Fruit fly (Drosophila melanogaster) Kc167 (cell line): Measurements from ENCODE around the gene rg.

Experiments
- Myc ChIP-seq: fragments of >200 bp; optimal IDR thresholded peaks from 2 replicates; lab custom pipeline; 2017; ENCODE audit warnings: missing external identifiers
- Sin3A ChIP-seq: fragments of >200 bp; optimal IDR thresholded peaks from 2 replicates; lab custom pipeline; 2018; ENCODE audit warnings: missing external identifiers
- h ChIP-seq: fragments of >200 bp; optimal IDR thresholded peaks from 3 replicates; lab custom pipeline; 2018; ENCODE audit warnings: missing external identifiers
- insv ChIP-seq: fragments of >200 bp; optimal IDR thresholded peaks from 3 replicates; lab custom pipeline; 2018; ENCODE audit warnings: missing external identifiers
- psq ChIP-seq: fragments of >200 bp; optimal IDR thresholded peaks from 2 replicates; lab custom pipeline; 2017; ENCODE audit warnings: missing external identifiers
- ttk ChIP-seq: sonication (Bioruptor generic); optimal IDR thresholded peaks from 2 replicates; lab custom pipeline; 2017; ENCODE audit warnings: missing external identifiers

rg gene

DNA sequence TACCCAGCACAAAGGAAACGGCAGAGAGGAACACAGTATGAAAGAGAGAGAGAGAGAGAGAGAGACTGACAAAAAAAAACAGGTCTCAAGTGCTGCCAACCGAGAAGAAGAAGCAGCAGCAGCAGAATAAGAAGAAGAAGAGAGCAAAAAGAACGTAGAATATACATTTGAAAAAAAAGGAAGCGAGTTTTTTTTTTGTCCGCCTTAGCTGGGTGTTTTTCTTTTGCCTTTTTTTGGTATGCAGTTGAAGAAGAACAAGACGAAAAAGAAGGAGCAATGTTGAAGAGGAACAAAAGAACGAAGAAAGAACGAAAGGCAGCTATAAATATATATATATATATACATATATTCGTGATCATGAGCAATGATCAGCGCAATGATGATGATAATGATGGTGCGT, 32.6 kb upstream of the rg start:
- no peak for TF ChIP-seq h (lab: Kevin White, UChicago)
- TF ChIP-seq psq (lab: Kevin White, UChicago), result no peak
- no peak for TF ChIP-seq Myc (lab: Kevin White, UChicago)
- no peak for TF ChIP-seq insv (lab: Kevin White, UChicago)
- TF ChIP-seq Sin3A (lab: Kevin White, UChicago), result no peak
- TF ChIP-seq ttk, result no peak

- no peak for TF ChIP-seq ttk
- TF ChIP-seq Myc (lab: Kevin White, UChicago), result no peak
- TF ChIP-seq insv (lab: Kevin White, UChicago), result no peak
- no peak for TF ChIP-seq psq (lab: Kevin White, UChicago)
- TF ChIP-seq Sin3A (lab: Kevin White, UChicago), result no peak
- TF ChIP-seq h (lab: Kevin White, UChicago), result no peak
Observed at dm6 chrX:5055011-5055410, 30.5 kb upstream of the rg start.

dm6 chrX:5056076-5056475, 29.5 kb upstream of the rg start:
- no peak for TF ChIP-seq Sin3A (lab: Kevin White, UChicago)
- TF ChIP-seq Myc (lab: Kevin White, UChicago), result no peak
- TF ChIP-seq insv (lab: Kevin White, UChicago), result no peak
- no peak for TF ChIP-seq psq (lab: Kevin White, UChicago)
- no peak for TF ChIP-seq h (lab: Kevin White, UChicago)
- no peak for TF ChIP-seq ttk

DNA sequence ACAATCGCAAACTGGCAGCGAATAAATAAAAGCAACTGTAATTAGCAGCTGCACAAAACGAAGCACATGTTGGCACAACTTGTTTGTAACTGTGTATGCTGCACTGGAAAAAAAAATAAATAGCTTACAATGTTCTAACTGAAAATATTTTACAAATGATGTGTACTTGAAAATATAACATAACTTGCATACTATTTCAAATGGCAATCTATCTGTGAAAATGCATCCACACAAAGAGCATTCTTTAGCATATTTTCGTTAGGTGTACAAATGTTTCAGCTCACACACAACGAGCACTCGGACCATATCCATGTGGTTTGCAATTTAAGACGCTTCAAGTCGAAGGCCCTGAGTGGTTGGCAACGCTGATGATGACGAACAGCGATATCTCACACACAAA, 26.9 kb upstream of the rg start:
- TF ChIP-seq psq (lab: Kevin White, UChicago), result no peak
- no peak for TF ChIP-seq Myc (lab: Kevin White, UChicago)
- no peak for TF ChIP-seq h (lab: Kevin White, UChicago)

dm6 chrX:5061989-5062388, 23.6 kb upstream of the rg start:
- no peak for TF ChIP-seq insv (lab: Kevin White, UChicago)
- no peak for TF ChIP-seq psq (lab: Kevin White, UChicago)
- TF ChIP-seq h (lab: Kevin White, UChicago), result no peak

- TF ChIP-seq h (lab: Kevin White, UChicago) (no peak), insv (lab: Kevin White, UChicago) (no peak), psq (lab: Kevin White, UChicago) (no peak), ttk (no peak), Myc (lab: Kevin White, UChicago) (no peak), Sin3A (lab: Kevin White, UChicago) (no peak)
Observed at dm6 chrX:5063540-5064308, 21.8 kb upstream of the rg start.

DNA sequence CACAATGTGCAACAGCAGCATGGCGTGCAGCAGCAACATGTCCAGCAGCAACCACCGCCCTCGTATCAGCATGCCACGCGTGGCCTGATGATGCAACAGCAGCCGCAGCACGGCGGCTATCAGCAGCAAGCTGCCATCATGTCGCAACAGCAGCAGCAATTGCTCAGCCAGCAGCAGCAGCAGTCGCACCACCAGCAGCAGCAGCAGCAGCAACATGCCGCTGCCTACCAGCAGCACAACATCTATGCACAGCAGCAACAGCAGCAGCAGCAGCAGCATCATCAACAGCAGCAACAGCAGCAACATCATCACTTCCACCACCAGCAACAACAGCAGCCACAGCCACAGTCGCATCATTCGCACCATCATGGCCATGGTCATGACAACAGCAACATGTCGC, 18.9 kb upstream of the rg start:
- TF ChIP-seq ttk (no peak), Sin3A (lab: Kevin White, UChicago) (no peak), h (lab: Kevin White, UChicago) (no peak), Myc (lab: Kevin White, UChicago) (no peak), psq (lab: Kevin White, UChicago) (no peak), insv (lab: Kevin White, UChicago) (no peak)

- TF ChIP-seq Myc (lab: Kevin White, UChicago) (no peak), ttk (no peak), h (lab: Kevin White, UChicago) (no peak), Sin3A (lab: Kevin White, UChicago) (no peak), psq (lab: Kevin White, UChicago) (no peak), insv (lab: Kevin White, UChicago) (no peak)
Observed at dm6 chrX:5068475-5068874, 17.1 kb upstream of the rg start.

- TF ChIP-seq h (lab: Kevin White, UChicago), result no peak
- no peak for TF ChIP-seq Sin3A (lab: Kevin White, UChicago)
- TF ChIP-seq psq (lab: Kevin White, UChicago), result no peak
- no peak for TF ChIP-seq insv (lab: Kevin White, UChicago)
Observed at dm6 chrX:5075842-5076413, 9.6 kb upstream of the rg start.

dm6 chrX:5080521-5080920, 5.0 kb upstream of the rg start:
- no peak for TF ChIP-seq h (lab: Kevin White, UChicago)
- no peak for TF ChIP-seq Myc (lab: Kevin White, UChicago)
- no peak for TF ChIP-seq psq (lab: Kevin White, UChicago)
- TF ChIP-seq ttk, result no peak

- TF ChIP-seq ttk (no peak), psq (lab: Kevin White, UChicago) (no peak), insv (lab: Kevin White, UChicago) (no peak), h (lab: Kevin White, UChicago) (no peak), Sin3A (lab: Kevin White, UChicago) (no peak), Myc (lab: Kevin White, UChicago) (no peak)
Observed at dm6 chrX:5082354-5082818, 3.2 kb upstream of the rg start.
